Fruit fly (Drosophila melanogaster) whole organism, embryonic: ENCODE measurements around the gene TwdlC.
A peak's percentile ranks its signal among the peaks of the same experiment; 100 is the strongest.

Experiments
- Atf6 ChIP-seq: fragments of 200-800 bp; sonication (Bioruptor generic); IDR thresholded peaks from 2 replicates; pipeline ENCODE4 v1.3.6; 2022; ENCODE audit warnings: missing biosample characterization, missing genetic modification characterization
- CG10462 ChIP-seq: fragments of 200-800 bp; sonication (Bioruptor generic); optimal IDR thresholded peaks from 2 replicates; lab custom pipeline; 2016; ENCODE audit warnings: missing biosample characterization, missing genetic modification characterization
- CG10565 ChIP-seq: fragments of 200-800 bp; sonication (Bioruptor generic); optimal IDR thresholded peaks from 3 replicates; lab custom pipeline; 2016; ENCODE audit warnings: missing biosample characterization, mild to moderate bottlenecking, missing genetic modification characterization
- CG11456 ChIP-seq: fragments of 200-800 bp; sonication (Bioruptor generic); IDR thresholded peaks from 3 replicates; pipeline ENCODE4 v1.3.6; 2022; ENCODE audit warnings: missing biosample characterization, missing genetic modification characterization
- CG1233 ChIP-seq: fragments of 200-800 bp; sonication (Bioruptor generic); optimal IDR thresholded peaks from 4 replicates; lab custom pipeline; 2018; ENCODE audit warnings: missing biosample characterization, mild to moderate bottlenecking, missing genetic modification characterization
- CG1529 ChIP-seq: fragments of 200-800 bp; sonication (Bioruptor generic); optimal IDR thresholded peaks from 3 replicates; lab custom pipeline; 2018; ENCODE audit warnings: missing biosample characterization, missing genetic modification characterization
- CG17361 ChIP-seq: fragments of 200-800 bp; sonication (Bioruptor generic); IDR thresholded peaks from 3 replicates; pipeline ENCODE4 v1.3.6; 2022; ENCODE audit warnings: missing biosample characterization, missing genetic modification characterization
- CG17612 ChIP-seq: fragments of 200-800 bp; sonication (Bioruptor generic); IDR thresholded peaks from 2 replicates; pipeline ENCODE4 v1.3.6; 2022; ENCODE audit warnings: missing biosample characterization, missing genetic modification characterization
- CG18764 ChIP-seq: fragments of 200-800 bp; sonication (Bioruptor generic); optimal IDR thresholded peaks from 3 replicates; lab custom pipeline; 2016; ENCODE audit warnings: missing biosample characterization, missing genetic modification characterization
- CG30020 ChIP-seq: fragments of 200-800 bp; optimal IDR thresholded peaks from 2 replicates; lab custom pipeline; 2019; ENCODE audit warnings: missing biosample characterization, mild to moderate bottlenecking, missing genetic modification characterization, moderate library complexity
- CG3065 ChIP-seq: fragments of 200-800 bp; sonication (Bioruptor generic); optimal IDR thresholded peaks from 2 replicates; lab custom pipeline; 2016; ENCODE audit warnings: missing biosample characterization, missing genetic modification characterization
- CG31365 ChIP-seq: fragments of 200-800 bp; sonication (Bioruptor generic); optimal IDR thresholded peaks from 2 replicates; lab custom pipeline; 2018; ENCODE audit warnings: missing biosample characterization, mild to moderate bottlenecking, missing genetic modification characterization
- CG43689 ChIP-seq: fragments of 200-800 bp; sonication (Bioruptor generic); IDR thresholded peaks from 2 replicates; pipeline ENCODE4 v1.3.6; 2022; ENCODE audit warnings: missing biosample characterization, missing genetic modification characterization
- CG7987 ChIP-seq: fragments of 200-800 bp; sonication (Bioruptor generic); optimal IDR thresholded peaks from 2 replicates; lab custom pipeline; 2018; ENCODE audit warnings: missing biosample characterization, mild to moderate bottlenecking, missing genetic modification characterization, moderate library complexity
- CG9437 ChIP-seq: fragments of 200-800 bp; sonication (Bioruptor generic); optimal IDR thresholded peaks from 2 replicates; lab custom pipeline; 2018; ENCODE audit warnings: missing biosample characterization, mild to moderate bottlenecking, missing genetic modification characterization
- CoRest ChIP-seq: fragments of 200-800 bp; sonication (Bioruptor generic); optimal IDR thresholded peaks from 3 replicates; lab custom pipeline; 2018; ENCODE audit warnings: missing biosample characterization, mild to moderate bottlenecking, missing genetic modification characterization, moderate library complexity
- D19A ChIP-seq: fragments of 200-800 bp; optimal IDR thresholded peaks from 3 replicates; lab custom pipeline; 2019; ENCODE audit warnings: missing biosample characterization, mild to moderate bottlenecking, missing genetic modification characterization, moderate library complexity
- Dad ChIP-seq: fragments of 200-800 bp; sonication (Bioruptor generic); optimal IDR thresholded peaks from 3 replicates; lab custom pipeline; 2016; ENCODE audit warnings: missing biosample characterization, missing genetic modification characterization
- Dref ChIP-seq: fragments of 200-800 bp; sonication (Bioruptor generic); IDR thresholded peaks from 2 replicates; pipeline ENCODE4 v1.3.6; 2022; ENCODE audit warnings: missing biosample characterization, missing genetic modification characterization
- HLH4C ChIP-seq: fragments of 200-800 bp; sonication (Bioruptor generic); IDR thresholded peaks from 3 replicates; pipeline ENCODE4 v1.3.6; 2022; ENCODE audit warnings: missing biosample characterization, missing genetic modification characterization; ENCODE audit not compliant: partially characterized antibody
- HmgD ChIP-seq: fragments of 200-800 bp; sonication (Bioruptor generic); optimal IDR thresholded peaks from 3 replicates; lab custom pipeline; 2016; ENCODE audit warnings: missing biosample characterization, missing genetic modification characterization
- MTF-1 ChIP-seq: fragments of 200-800 bp; sonication (Bioruptor generic); optimal IDR thresholded peaks from 2 replicates; lab custom pipeline; 2018; ENCODE audit warnings: missing biosample characterization, mild to moderate bottlenecking, missing genetic modification characterization, borderline replicate concordance
- Mrtf ChIP-seq: fragments of 200-800 bp; sonication (Bioruptor generic); IDR thresholded peaks from 3 replicates; pipeline ENCODE4 v1.3.6; 2022; ENCODE audit warnings: missing biosample characterization, missing genetic modification characterization
- NFAT ChIP-seq: fragments of 200-800 bp; sonication (Bioruptor generic); IDR thresholded peaks from 2 replicates; pipeline ENCODE4 v1.3.6; 2022; ENCODE audit warnings: missing biosample characterization, missing genetic modification characterization
- Nf-YC ChIP-seq: fragments of 200-800 bp; optimal IDR thresholded peaks from 3 replicates; lab custom pipeline; 2019; ENCODE audit warnings: missing biosample characterization, mild to moderate bottlenecking, missing genetic modification characterization, moderate library complexity
- Usf ChIP-seq: fragments of 200-800 bp; sonication (Bioruptor generic); optimal IDR thresholded peaks from 2 replicates; lab custom pipeline; 2017; ENCODE audit warnings: missing genotype, missing biosample characterization, missing genetic modification characterization
- al ChIP-seq: fragments of 200-800 bp; sonication (Bioruptor generic); IDR thresholded peaks from 2 replicates; pipeline ENCODE4 v1.3.6; 2022; ENCODE audit warnings: missing biosample characterization, missing genetic modification characterization
- ase ChIP-seq: fragments of 200-800 bp; sonication (Bioruptor generic); IDR thresholded peaks from 3 replicates; pipeline ENCODE4 v1.3.6; 2022; ENCODE audit warnings: missing biosample characterization, missing genetic modification characterization
- br ChIP-seq: fragments of >200 bp; optimal IDR thresholded peaks from 2 replicates; lab custom pipeline; 2017
- cato ChIP-seq: fragments of 200-800 bp; sonication (Bioruptor generic); optimal IDR thresholded peaks from 2 replicates; lab custom pipeline; 2016; ENCODE audit warnings: missing biosample characterization, missing genetic modification characterization, borderline replicate concordance
- crol ChIP-seq: fragments of 200-800 bp; sonication (Bioruptor generic); IDR thresholded peaks from 2 replicates; pipeline ENCODE4 v1.3.6; 2022; ENCODE audit warnings: missing biosample characterization, missing genetic modification characterization
- da ChIP-seq: fragments of 200-800 bp; sonication (Bioruptor generic); optimal IDR thresholded peaks from 2 replicates; lab custom pipeline; 2016; ENCODE audit warnings: missing biosample characterization, missing genetic modification characterization
- dati ChIP-seq: fragments of 200-800 bp; sonication (Bioruptor generic); IDR thresholded peaks from 2 replicates; pipeline ENCODE4 v1.3.6; 2022; ENCODE audit warnings: missing biosample characterization, missing genetic modification characterization
- ewg ChIP-seq: fragments of 200-800 bp; sonication (Bioruptor generic); optimal IDR thresholded peaks from 3 replicates; lab custom pipeline; 2017; ENCODE audit warnings: mild to moderate bottlenecking, missing biosample characterization, missing genetic modification reagents, missing genetic modification characterization
- fd102C ChIP-seq: fragments of 200-800 bp; sonication (Bioruptor generic); optimal IDR thresholded peaks from 2 replicates; lab custom pipeline; 2018; ENCODE audit warnings: missing biosample characterization, mild to moderate bottlenecking, missing genetic modification characterization, moderate library complexity
- gem ChIP-seq: fragments of 200-800 bp; sonication (Bioruptor generic); optimal IDR thresholded peaks from 2 replicates; lab custom pipeline; 2019; ENCODE audit warnings: missing biosample characterization, mild to moderate bottlenecking, missing genetic modification characterization, moderate library complexity
- gfzf ChIP-seq: fragments of 200-800 bp; sonication (Bioruptor generic); optimal IDR thresholded peaks from 2 replicates; lab custom pipeline; 2016; ENCODE audit warnings: missing biosample characterization, mild to moderate bottlenecking, missing genetic modification characterization, moderate library complexity
- grn ChIP-seq: fragments of 200-800 bp; sonication (Bioruptor generic); optimal IDR thresholded peaks from 3 replicates; lab custom pipeline; 2017; ENCODE audit warnings: missing biosample characterization, missing genetic modification characterization
- gsb-n ChIP-seq: fragments of 200-800 bp; sonication (Bioruptor generic); optimal IDR thresholded peaks from 3 replicates; lab custom pipeline; 2018; ENCODE audit warnings: missing biosample characterization, mild to moderate bottlenecking, missing genetic modification characterization
- hb ChIP-seq: fragments of 200-800 bp; sonication (Bioruptor generic); IDR thresholded peaks from 3 replicates; pipeline ENCODE4 v1.3.6; 2022; ENCODE audit warnings: missing biosample characterization, missing genetic modification characterization; ENCODE audit not compliant: partially characterized antibody
- nom ChIP-seq: fragments of 200-800 bp; sonication (Bioruptor generic); optimal IDR thresholded peaks from 2 replicates; lab custom pipeline; 2017; ENCODE audit warnings: missing biosample characterization, missing genetic modification characterization, mild to moderate bottlenecking, moderate library complexity, missing genetic modification reagents
- sd ChIP-seq: fragments of 200-800 bp; sonication (Bioruptor generic); optimal IDR thresholded peaks from 3 replicates; lab custom pipeline; 2018; ENCODE audit warnings: missing biosample characterization, mild to moderate bottlenecking, missing genetic modification characterization, moderate library complexity
- seq ChIP-seq: fragments of 200-800 bp; sonication (Bioruptor generic); IDR thresholded peaks from 2 replicates; pipeline ENCODE4 v1.3.6; 2022; ENCODE audit warnings: missing biosample characterization, missing genetic modification characterization
- sima ChIP-seq: fragments of 200-800 bp; sonication (Bioruptor generic); optimal IDR thresholded peaks from 2 replicates; lab custom pipeline; 2016; ENCODE audit warnings: missing biosample characterization, missing genetic modification characterization
- ssp ChIP-seq: fragments of 200-800 bp; sonication (Bioruptor generic); IDR thresholded peaks from 2 replicates; pipeline ENCODE4 v1.3.6; 2022; ENCODE audit warnings: missing biosample characterization, missing genetic modification characterization
- stc ChIP-seq: fragments of 200-800 bp; sonication (Bioruptor generic); IDR thresholded peaks from 2 replicates; pipeline ENCODE4 v1.3.6; 2022; ENCODE audit warnings: missing biosample characterization, missing genetic modification characterization
- sug ChIP-seq: fragments of 200-800 bp; optimal IDR thresholded peaks from 2 replicates; lab custom pipeline; 2019; ENCODE audit warnings: missing biosample characterization, mild to moderate bottlenecking, missing genetic modification characterization, moderate library complexity
- tll ChIP-seq, 2 experiments: fragments of 200-800 bp in 1 of 2; fragments of >200 bp in 1 of 2; sonication (Bioruptor generic) in 1 of 2; optimal IDR thresholded peaks; 2 replicates each; lab custom pipeline; 2017 to 2019; ENCODE audit warnings: missing biosample characterization in 2 of 2, missing genetic modification characterization in 2 of 2, mild to moderate bottlenecking in 1 of 2, moderate library complexity in 1 of 2
- trem ChIP-seq: fragments of 200-800 bp; optimal IDR thresholded peaks from 3 replicates; lab custom pipeline; 2019; ENCODE audit warnings: missing biosample characterization, mild to moderate bottlenecking, missing genetic modification characterization, moderate library complexity
- twi ChIP-seq: fragments of 200-800 bp; optimal IDR thresholded peaks from 2 replicates; lab custom pipeline; 2019; ENCODE audit warnings: missing biosample characterization, mild to moderate bottlenecking, missing genetic modification characterization, moderate library complexity
- z ChIP-seq: fragments of 200-800 bp; sonication (Bioruptor generic); IDR thresholded peaks from 3 replicates; pipeline ENCODE4 v1.3.6; 2022; ENCODE audit warnings: missing biosample characterization, missing genetic modification characterization

Gene TwdlC

dm6 chr3R:26964452-26965133 is 30.0 kb upstream of the TwdlC start, which contains the start of gene Tsp97E (continued):
- TF ChIP-seq CG30020 (tag; lab: Kevin White, UChicago) (peak; percentile 22), trem (tag; lab: Kevin White, UChicago) (peak; percentile 64), ewg (no peak), CG9437 (GFP tag; lab: Kevin White, UChicago) (no peak), CG11456 (GFP tag; lab: Robert Waterston, UW) (no peak), Nf-YC (tag; lab: Kevin White, UChicago) (peak; percentile 38), tll (GFP tag; optimal IDR thresholded peaks at IDR 0.05; lab: Kevin White, UChicago) (peak in 1 of 2 experiments; percentile 6), br (no peak), sima (no peak), CG10565 (GFP tag; lab: Kevin White, UChicago) (no peak), sd (no peak), grn (GFP tag; lab: Kevin White, UChicago) (no peak), crol (no peak), fd102C (GFP tag; lab: Kevin White, UChicago) (no peak), CG1233 (GFP tag; lab: Kevin White, UChicago) (no peak), ssp (GFP tag; lab: Robert Waterston, UW) (no peak), nom (no peak), cato (no peak), sug (tag; lab: Kevin White, UChicago) (no peak), CG3065 (GFP tag; lab: Kevin White, UChicago) (no peak), CG10462 (GFP tag; lab: Kevin White, UChicago) (no peak), da (GFP tag; lab: Kevin White, UChicago) (no peak), Dad (no peak), CG31365 (tag; lab: Kevin White, UChicago) (no peak), hb (GFP tag; lab: Robert Waterston, UW) (peak; percentile 80), Mrtf (GFP tag; lab: Robert Waterston, UW) (no peak), CG18764 (no peak), stc (GFP tag; lab: Robert Waterston, UW) (no peak), HmgD (no peak), HLH4C (GFP tag; lab: Robert Waterston, UW) (peak; percentile 96), twi (tag; lab: Kevin White, UChicago) (no peak), al (GFP tag; lab: Robert Waterston, UW) (no peak), gfzf (GFP tag; lab: Kevin White, UChicago) (peak; percentile 58), NFAT (no peak), Dref (GFP tag; lab: Robert Waterston, UW) (peak; percentile 85), ase (no peak), CoRest (tag; lab: Kevin White, UChicago) (peak; percentile 46), CG1529 (GFP tag; lab: Kevin White, UChicago) (no peak), CG7987 (no peak), dati (no peak), CG43689 (GFP tag; lab: Robert Waterston, UW) (no peak), D19A (tag; lab: Kevin White, UChicago) (no peak), Atf6 (peak; percentile 20; the same call in 1 of the 2 replicates), CG17361 (GFP tag; lab: Robert Waterston, UW) (peak; percentile 49; the same call in 2 of the 3 replicates), z (GFP tag; lab: Robert Waterston, UW) (no peak), gsb-n (tag; lab: Kevin White, UChicago) (peak; percentile 15), gem (tag; lab: Kevin White, UChicago) (no peak), Usf (no peak), MTF-1 (no peak), CG17612 (GFP tag; lab: Robert Waterston, UW) (no peak), seq (GFP tag; lab: Robert Waterston, UW) (no peak)
